Fruit fly (Drosophila melanogaster) whole organism, prepupa: Measurements from ENCODE around the gene CG42749.

Experiments used
- CG8119 ChIP-seq: fragments of 200-800 bp; sonication (Bioruptor generic); IDR thresholded peaks from 3 replicates; pipeline ENCODE4 v1.3.6; 2022; ENCODE audit warnings: missing biosample characterization, missing genetic modification characterization
- cyc ChIP-seq: fragments of 200-800 bp; sonication (Bioruptor generic); optimal IDR thresholded peaks from 3 replicates; lab custom pipeline; 2016; ENCODE audit warnings: missing biosample characterization, missing genetic modification characterization
- dac ChIP-seq: fragments of 200-800 bp; sonication (Bioruptor generic); optimal IDR thresholded peaks from 2 replicates; lab custom pipeline; 2017; ENCODE audit warnings: missing biosample characterization, mild to moderate bottlenecking, missing genetic modification characterization
- ss ChIP-seq, 2 experiments: fragments of 200-800 bp; sonication (Bioruptor generic); optimal IDR thresholded peaks; 2 replicates in 1 of 2; 3 replicates in 1 of 2; lab custom pipeline; 2017 to 2018; ENCODE audit warnings: mild to moderate bottlenecking in 2 of 2, missing biosample characterization in 2 of 2, missing genetic modification characterization in 2 of 2, moderate library complexity in 1 of 2
- vri ChIP-seq: fragments of 200-800 bp; sonication (Bioruptor generic); optimal IDR thresholded peaks from 3 replicates; lab custom pipeline; 2016; ENCODE audit warnings: missing biosample characterization, mild to moderate bottlenecking, missing genetic modification characterization

DNA sequence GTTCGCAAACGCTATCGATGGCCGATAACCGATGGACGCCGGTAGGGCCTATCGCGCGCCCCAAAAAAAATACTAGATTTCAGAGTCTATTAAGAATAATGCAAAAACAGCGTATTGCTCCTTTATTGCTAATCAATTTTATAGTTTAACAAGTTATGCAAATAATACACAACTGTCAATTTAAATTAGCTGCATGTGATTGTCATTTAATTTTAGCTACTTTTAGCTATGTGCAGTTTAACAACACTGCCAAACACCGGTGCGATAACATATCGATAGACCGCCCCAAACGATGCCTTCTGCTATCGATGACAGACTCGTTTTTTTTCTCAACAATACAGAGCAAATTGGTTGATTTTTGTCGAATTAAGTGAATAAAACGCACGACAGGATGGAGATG, 13.1 kb downstream of the CG42749 start, which contains the start of the genes Cdk7 and snf:
- TF ChIP-seq dac (no peak), vri (GFP tag; lab: Kevin White, UChicago) (no peak), CG8119 (GFP tag; lab: Robert Waterston, UW) (no peak), ss (GFP tag; optimal IDR thresholded peaks at IDR 0.05; lab: Kevin White, UChicago) (no peak), cyc (GFP tag; lab: Kevin White, UChicago) (peak; percentile 27)
